Worm (Caenorhabditis elegans) whole organism, midembryonic: ENCODE measurements around the gene F52H2.1.

Source experiments
- T22C8.4 ChIP-seq: fragments of 200-800 bp; sonication (Bioruptor generic); IDR thresholded peaks from 2 replicates; pipeline ENCODE4 v1.3.6; 2022; ENCODE audit warnings: missing genetic modification characterization, missing compliant biosample characterization
- cog-1 ChIP-seq: sonication (generic microtip); optimal IDR thresholded peaks from 2 replicates; lab custom pipeline; 2016; ENCODE audit warnings: missing genetic modification characterization, missing compliant biosample characterization
- flt-1 ChIP-seq: fragments of 200-800 bp; sonication (Bioruptor generic); IDR thresholded peaks from 2 replicates; pipeline ENCODE4 v1.3.6; 2022; ENCODE audit warnings: missing genetic modification characterization, missing compliant biosample characterization
- klf-2 ChIP-seq: fragments of 200-800 bp; sonication (Bioruptor generic); conservative IDR thresholded peaks from 2 replicates; pipeline ENCODE4 v1.3.6; 2022; ENCODE audit warnings: missing genetic modification reagents, missing genetic modification characterization, missing compliant biosample characterization
- med-1 ChIP-seq: sonication (generic microtip); optimal IDR thresholded peaks from 2 replicates; lab custom pipeline; 2017; ENCODE audit warnings: missing genetic modification characterization, mild to moderate bottlenecking, missing compliant biosample characterization, antibody characterized with exemption, missing genetic modification reagents; ENCODE audit not compliant: insufficient read depth
- ref-1 ChIP-seq: fragments of 200-800 bp; sonication (Bioruptor generic); conservative IDR thresholded peaks from 2 replicates; pipeline ENCODE4 v1.3.6; 2022; ENCODE audit warnings: missing genetic modification reagents, missing genetic modification characterization, missing compliant biosample characterization
- tab-1 ChIP-seq: fragments of 200-800 bp; sonication (Bioruptor generic); IDR thresholded peaks from 2 replicates; pipeline ENCODE4 v1.3.6; 2022; ENCODE audit warnings: missing genetic modification characterization, missing compliant biosample characterization
- ztf-23 ChIP-seq: fragments of 200-800 bp; sonication (Bioruptor generic); IDR thresholded peaks from 2 replicates; pipeline ENCODE4 v1.3.6; 2022; ENCODE audit warnings: missing genetic modification reagents, missing genetic modification characterization, missing compliant biosample characterization
- ztf-29 ChIP-seq: fragments of 200-800 bp; sonication (Bioruptor generic); IDR thresholded peaks from 2 replicates; pipeline ENCODE4 v1.3.6; 2022; ENCODE audit warnings: missing genetic modification reagents, missing genetic modification characterization, missing compliant biosample characterization

DNA sequence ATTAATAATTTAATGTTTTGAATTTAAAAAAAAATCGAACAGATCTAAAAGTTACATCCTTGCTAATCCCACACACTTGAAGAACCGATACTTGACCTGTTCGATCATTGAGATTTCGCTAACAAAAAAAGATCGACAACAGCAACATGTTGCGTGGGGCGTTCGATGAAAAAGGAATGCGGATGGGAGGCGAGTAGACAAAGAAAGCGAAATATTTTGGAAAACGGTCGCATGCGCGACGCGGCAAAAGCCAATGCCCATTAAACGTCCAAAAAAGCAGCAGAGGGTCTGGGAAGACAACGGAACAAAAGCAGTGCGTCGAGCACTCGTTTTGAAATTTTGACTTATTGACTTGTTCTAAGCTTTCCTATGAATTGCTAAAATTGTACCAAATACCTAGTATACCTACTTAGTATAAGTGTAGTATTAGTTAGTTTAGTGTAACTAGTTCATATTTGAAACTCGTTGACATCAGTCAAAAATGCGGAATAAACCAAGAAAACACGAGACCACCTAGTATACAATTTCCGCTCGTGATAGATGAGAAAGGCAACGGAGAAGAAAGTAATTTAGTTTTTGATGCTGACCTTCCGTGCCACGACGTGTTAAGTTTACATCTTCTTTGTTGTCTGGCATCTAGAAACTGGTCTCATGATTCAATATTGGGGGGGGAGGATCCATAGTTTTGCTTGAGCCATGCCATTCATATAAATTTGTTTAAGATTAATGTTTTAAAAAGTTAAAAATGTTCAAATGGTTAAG is 9.1 kb downstream of the F52H2.1 start:
- TF ChIP-seq med-1 (GFP tag; lab: Kevin White, UChicago) = no peak
- no peak for TF ChIP-seq ref-1
- TF ChIP-seq T22C8.4 (GFP tag; lab: Robert Waterston, UW) = no peak
- no peak for TF ChIP-seq ztf-23 (GFP tag; lab: Robert Waterston, UW)
- TF ChIP-seq flt-1 (GFP tag; lab: Robert Waterston, UW) = no peak
- no peak for TF ChIP-seq tab-1
- no peak for TF ChIP-seq klf-2 (GFP tag; lab: Robert Waterston, UW)
- TF ChIP-seq ztf-29 (GFP tag; lab: Robert Waterston, UW) = no peak
- no peak for TF ChIP-seq cog-1
